Worm (Caenorhabditis elegans): ENCODE data around the gene clec-163.
A peak's percentile ranks its signal among the peaks of the same experiment; 100 is the strongest.

The clec-163 gene

DNA sequence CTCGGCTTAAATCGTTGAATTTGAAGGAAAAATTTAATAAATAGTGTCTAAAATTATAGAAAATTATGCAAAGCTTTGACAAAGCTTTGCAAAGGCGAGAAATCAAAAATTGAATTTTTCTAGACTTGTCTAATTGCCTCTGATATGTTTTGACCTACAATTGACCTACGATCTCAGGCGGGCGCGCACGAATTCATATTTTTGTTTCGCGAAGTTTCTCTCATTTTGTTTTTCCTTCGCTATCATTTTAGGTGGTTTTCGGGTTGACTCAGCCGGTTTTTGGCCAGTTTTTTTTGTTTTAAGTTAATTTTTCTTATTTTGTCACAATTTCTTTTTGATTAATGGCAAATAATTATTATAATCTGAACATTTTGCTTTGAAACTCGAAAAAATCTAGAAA is 13.1 kb downstream of the clec-163 start (continued):
- TF ChIP-seq Y5F2A.4 (GFP tag; optimal IDR thresholded peaks at IDR 0.05) (no peak), aha-1 (tag) (no peak), daf-8 (GFP tag; IDR thresholded peaks at IDR 0.05) (no peak), Y48G9A.11 (GFP tag; IDR thresholded peaks at IDR 0.05) (0 out of 2 replicates have a peak, but pooled peaks have one; percentile 18), mxl-2 (GFP tag; conservative IDR thresholded peaks at IDR 0.05) (no peak), daf-16 (GFP tag; optimal IDR thresholded peaks at IDR 0.05) (no peak), daf-16 (tag; optimal IDR thresholded peaks at IDR 0.05) (no peak), ztf-11 (tag; optimal IDR thresholded peaks at IDR 0.05) (no peak), pqm-1 (tag; optimal IDR thresholded peaks at IDR 0.05) (no peak), tra-1 (GFP tag; IDR thresholded peaks at IDR 0.05) (no peak), zfp-3 (GFP tag; conservative IDR thresholded peaks at IDR 0.05) (no peak)

ce11 chrIII:10807956-10808355 is 13.8 kb downstream of the clec-163 start:
- TF ChIP-seq aha-1 (tag) = peak; percentile 95
- TF ChIP-seq lin-13 (GFP tag; optimal IDR thresholded peaks at IDR 0.05) = no peak
- no peak for TF ChIP-seq tag-97 (GFP tag; IDR thresholded peaks at IDR 0.05)
- peak; percentile 64; the same call in 1 of the 2 replicates for TF ChIP-seq hmg-1.1 (GFP tag; IDR thresholded peaks at IDR 0.05)
- TF ChIP-seq unc-62 (GFP tag; optimal IDR thresholded peaks at IDR 0.05 in 1 of 2) = no peak
- no peak for TF ChIP-seq unc-62 (tag; optimal IDR thresholded peaks at IDR 0.05)
- peak; percentile 34 for TF ChIP-seq rbr-2 (tag; optimal IDR thresholded peaks at IDR 0.05)
- TF ChIP-seq nhr-11 (tag; optimal IDR thresholded peaks at IDR 0.05) = peak; percentile 27
- 0 out of 2 replicates have a peak, but pooled peaks have one; percentile 7 for TF ChIP-seq egl-43 (GFP tag; IDR thresholded peaks at IDR 0.05)
- TF ChIP-seq mxl-2 (GFP tag; conservative IDR thresholded peaks at IDR 0.05) = no peak
- TF ChIP-seq dmd-6 (GFP tag; IDR thresholded peaks at IDR 0.05) = no peak; the same call in 1 of the 2 replicates
- no peak for TF ChIP-seq tra-1 (GFP tag; IDR thresholded peaks at IDR 0.05)
- 0 out of 2 replicates have a peak, but pooled peaks have one; percentile 5 for TF ChIP-seq dmd-8 (GFP tag; IDR thresholded peaks at IDR 0.05)
- TF ChIP-seq hif-1 (tag; optimal IDR thresholded peaks at IDR 0.05) = peak in 1 of 2 experiments; percentile 20
- 0 out of 2 replicates have a peak, but pooled peaks have one; percentile 14 for TF ChIP-seq arid-1 (GFP tag; conservative IDR thresholded peaks at IDR 0.05)
- TF ChIP-seq mep-1 (tag; optimal IDR thresholded peaks at IDR 0.05) = peak; percentile 19
- TF ChIP-seq set-16 (GFP tag; IDR thresholded peaks at IDR 0.05) = peak; percentile 53
- peak; percentile 34 for TF ChIP-seq dpl-1 (GFP tag; optimal IDR thresholded peaks at IDR 0.05)
- peak; percentile 64 for TF ChIP-seq mxl-3 (GFP tag; optimal IDR thresholded peaks at IDR 0.05)
- TF ChIP-seq hlh-11 (tag; optimal IDR thresholded peaks at IDR 0.05) = peak; percentile 55
- 0 out of 2 replicates have a peak, but pooled peaks have one; percentile 25 for TF ChIP-seq D1046.2 (GFP tag; IDR thresholded peaks at IDR 0.05)
- 0 out of 2 replicates have a peak, but pooled peaks have one; percentile 37 for TF ChIP-seq ctbp-1 (GFP tag; IDR thresholded peaks at IDR 0.05)
- no peak for TF ChIP-seq T20F7.1 (GFP tag; optimal IDR thresholded peaks at IDR 0.05)
- TF ChIP-seq ceh-82 (tag; optimal IDR thresholded peaks at IDR 0.05) = no peak
- peak; percentile 36 for TF ChIP-seq mes-2 (tag; optimal IDR thresholded peaks at IDR 0.05; ENCODE audit: poor library complexity, severe bottlenecking)
- peak; percentile 61; the same call in 1 of the 2 replicates for TF ChIP-seq lim-7 (GFP tag; IDR thresholded peaks at IDR 0.05)

ce11 chrIII:10808802-10809201 is 14.7 kb downstream of the clec-163 start:
- no peak for TF ChIP-seq snpc-4 (tag; optimal IDR thresholded peaks at IDR 0.05)
- TF ChIP-seq lim-7 (GFP tag; IDR thresholded peaks at IDR 0.05) = 0 out of 2 replicates have a peak, but pooled peaks have one; percentile 4
- 0 out of 2 replicates have a peak, but pooled peaks have one; percentile 19 for TF ChIP-seq Y48G9A.11 (GFP tag; IDR thresholded peaks at IDR 0.05)
- TF ChIP-seq spr-3 (GFP tag; optimal IDR thresholded peaks at IDR 0.05) = peak; percentile 17
- TF ChIP-seq hif-1 (tag; optimal IDR thresholded peaks at IDR 0.05) = no peak
- 0 out of 2 replicates have a peak, but pooled peaks have one; percentile 56 for TF ChIP-seq daf-8 (GFP tag; IDR thresholded peaks at IDR 0.05)
- TF ChIP-seq set-16 (GFP tag; IDR thresholded peaks at IDR 0.05) = peak; percentile 80
- no peak for TF ChIP-seq zfp-2 (tag; optimal IDR thresholded peaks at IDR 0.05)
- no peak for TF ChIP-seq skn-1 (tag; optimal IDR thresholded peaks at IDR 0.05)
- TF ChIP-seq nhr-77 (tag; optimal IDR thresholded peaks at IDR 0.05) = no peak
- TF ChIP-seq nhr-48 (tag; optimal IDR thresholded peaks at IDR 0.05) = no peak
- TF ChIP-seq lsy-2 (tag; optimal IDR thresholded peaks at IDR 0.05) = no peak
- peak; percentile 9; the same call in 1 of the 2 replicates for TF ChIP-seq lin-38 (GFP tag; IDR thresholded peaks at IDR 0.05)
- no peak for TF ChIP-seq tra-1 (GFP tag; IDR thresholded peaks at IDR 0.05)
- TF ChIP-seq ces-1 (GFP tag; optimal IDR thresholded peaks at IDR 0.05) = no peak
- TF ChIP-seq nhr-41 (GFP tag; IDR thresholded peaks at IDR 0.05) = no peak
- no peak for TF ChIP-seq unc-39 (tag; optimal IDR thresholded peaks at IDR 0.05)
